Worm (Caenorhabditis elegans): Measurements from ENCODE around the gene ZK938.1.

DNA sequence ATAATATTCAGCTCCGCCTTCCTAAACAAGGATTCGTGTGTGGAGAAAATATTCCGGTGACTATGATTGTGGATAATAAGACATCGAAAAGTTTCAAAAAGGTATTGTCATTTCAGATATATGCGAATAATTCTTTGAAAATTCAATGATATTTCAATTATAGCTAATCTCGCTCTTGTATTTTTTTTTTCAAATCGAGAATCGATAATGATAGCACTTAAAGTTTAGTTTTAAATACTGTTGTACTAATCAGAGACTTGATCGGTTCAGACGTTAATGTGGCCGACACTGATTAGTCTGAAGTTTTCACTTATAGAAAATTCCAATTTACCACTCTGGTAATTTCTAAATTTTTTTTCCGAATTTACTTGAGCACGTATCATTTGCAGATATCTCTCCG lies 6.8 kb downstream of the ZK938.1 start:
- TF ChIP-seq gmeb-1 (tag; optimal IDR thresholded peaks at IDR 0.05): no peak
- TF ChIP-seq nhr-25 (tag; optimal IDR thresholded peaks at IDR 0.05): no peak
- TF ChIP-seq ztf-11 (tag; optimal IDR thresholded peaks at IDR 0.05): no peak
- TF ChIP-seq nhr-11 (tag; optimal IDR thresholded peaks at IDR 0.05): no peak
- TF ChIP-seq skn-1 (tag; optimal IDR thresholded peaks at IDR 0.05): no peak
- no peak for TF ChIP-seq lin-39 (tag; optimal IDR thresholded peaks at IDR 0.05)
- TF ChIP-seq nhr-6 (tag; optimal IDR thresholded peaks at IDR 0.05): no peak
- no peak for TF ChIP-seq blmp-1 (tag; optimal IDR thresholded peaks at IDR 0.05; ENCODE audit: insufficient read depth)
- TF ChIP-seq unc-55 (GFP tag; optimal IDR thresholded peaks at IDR 0.05): no peak
- TF ChIP-seq R02D3.7 (tag; optimal IDR thresholded peaks at IDR 0.05): no peak

All from whole organism, L2 larva.